Fruit fly (Drosophila melanogaster) whole organism, embryonic: ENCODE results near the gene mbt.

Experiments used
- Blimp-1 ChIP-seq: fragments of 200-800 bp; sonication (Bioruptor generic); optimal IDR thresholded peaks from 3 replicates; lab custom pipeline; 2018; ENCODE audit warnings: missing biosample characterization, missing genetic modification characterization, mild to moderate bottlenecking, moderate library complexity, missing genetic modification reagents
- BtbVII ChIP-seq: fragments of 200-800 bp; sonication (Bioruptor generic); optimal IDR thresholded peaks from 3 replicates; lab custom pipeline; 2017; ENCODE audit warnings: missing biosample characterization, mild to moderate bottlenecking, missing genetic modification characterization
- CG10366 ChIP-seq: fragments of 200-800 bp; sonication (Bioruptor generic); IDR thresholded peaks from 2 replicates; pipeline ENCODE4 v1.3.6; 2022; ENCODE audit warnings: missing biosample characterization, missing genetic modification characterization
- CG11085 ChIP-seq: fragments of 200-800 bp; sonication (Bioruptor generic); IDR thresholded peaks from 2 replicates; pipeline ENCODE4 v1.3.6; 2022; ENCODE audit warnings: missing biosample characterization, missing genetic modification characterization
- CG14050 ChIP-seq: fragments of 200-800 bp; sonication (Bioruptor generic); IDR thresholded peaks from 3 replicates; pipeline ENCODE4 v1.3.6; 2022; ENCODE audit warnings: missing biosample characterization, missing genetic modification characterization
- CG15696 ChIP-seq: fragments of 200-800 bp; sonication (Bioruptor generic); optimal IDR thresholded peaks from 2 replicates; lab custom pipeline; 2019; ENCODE audit warnings: missing biosample characterization, mild to moderate bottlenecking, missing genetic modification characterization, moderate library complexity
- CG17361 ChIP-seq: fragments of 200-800 bp; sonication (Bioruptor generic); IDR thresholded peaks from 3 replicates; pipeline ENCODE4 v1.3.6; 2022; ENCODE audit warnings: missing biosample characterization, missing genetic modification characterization
- CG1792 ChIP-seq: fragments of 200-800 bp; sonication (Bioruptor generic); optimal IDR thresholded peaks from 2 replicates; lab custom pipeline; 2016; ENCODE audit warnings: missing biosample characterization, missing genetic modification characterization
- CG31388 ChIP-seq: fragments of 200-800 bp; sonication (Bioruptor generic); optimal IDR thresholded peaks from 2 replicates; lab custom pipeline; 2016; ENCODE audit warnings: missing biosample characterization, missing genetic modification characterization
- CG33557 ChIP-seq: fragments of 200-800 bp; sonication (Bioruptor generic); optimal IDR thresholded peaks from 2 replicates; lab custom pipeline; 2019; ENCODE audit warnings: missing biosample characterization, mild to moderate bottlenecking, missing genetic modification characterization, moderate library complexity
- CG34224 ChIP-seq: fragments of 200-800 bp; sonication (Bioruptor generic); IDR thresholded peaks from 3 replicates; pipeline ENCODE4 v1.3.6; 2022; ENCODE audit warnings: missing biosample characterization, missing genetic modification characterization; ENCODE audit not compliant: partially characterized antibody
- CG4617 ChIP-seq: fragments of 200-800 bp; sonication (Bioruptor generic); optimal IDR thresholded peaks from 3 replicates; lab custom pipeline; 2016; ENCODE audit warnings: missing biosample characterization, missing genetic modification characterization, borderline replicate concordance
- CG4854 ChIP-seq: fragments of 200-800 bp; sonication (Bioruptor generic); optimal IDR thresholded peaks from 2 replicates; lab custom pipeline; 2016; ENCODE audit warnings: missing biosample characterization, missing genetic modification characterization, inconsistent platforms
- CG6813 ChIP-seq: fragments of 200-800 bp; sonication (Bioruptor generic); optimal IDR thresholded peaks from 2 replicates; lab custom pipeline; 2017; ENCODE audit warnings: missing biosample characterization, missing genetic modification characterization, mild to moderate bottlenecking, moderate library complexity, missing genetic modification reagents
- CG9215 ChIP-seq: fragments of 200-800 bp; sonication (Bioruptor generic); IDR thresholded peaks from 2 replicates; pipeline ENCODE4 v1.3.6; 2022; ENCODE audit warnings: missing biosample characterization, missing genetic modification characterization
- CG9797 ChIP-seq: fragments of 200-800 bp; sonication (Bioruptor generic); optimal IDR thresholded peaks from 3 replicates; lab custom pipeline; 2018; ENCODE audit warnings: missing biosample characterization, mild to moderate bottlenecking, missing genetic modification characterization
- CrebB ChIP-seq: fragments of 200-800 bp; sonication (Bioruptor generic); optimal IDR thresholded peaks from 3 replicates; lab custom pipeline; 2018; ENCODE audit warnings: missing biosample characterization, mild to moderate bottlenecking, missing genetic modification characterization
- D ChIP-seq, 2 experiments: fragments of 200-800 bp in 1 of 2; fragments of >200 bp in 1 of 2; sonication (Bioruptor generic) in 1 of 2; optimal IDR thresholded peaks; 2 replicates in 1 of 2; 3 replicates in 1 of 2; lab custom pipeline; 2017; ENCODE audit warnings: mild to moderate bottlenecking in 1 of 2, missing biosample characterization in 1 of 2, missing genetic modification characterization in 1 of 2, missing genetic modification reagents in 1 of 2
- E2f1 ChIP-seq: fragments of 200-800 bp; sonication (Bioruptor generic); IDR thresholded peaks from 2 replicates; pipeline ENCODE4 v1.3.6; 2022; ENCODE audit warnings: missing biosample characterization, missing genetic modification characterization
- Ets97D ChIP-seq: fragments of 200-800 bp; sonication (Bioruptor generic); optimal IDR thresholded peaks from 3 replicates; lab custom pipeline; 2016; ENCODE audit warnings: missing biosample characterization, missing genetic modification characterization
- HLHmδ ChIP-seq: fragments of 200-800 bp; sonication (Bioruptor generic); optimal IDR thresholded peaks from 2 replicates; lab custom pipeline; 2018; ENCODE audit warnings: missing biosample characterization, mild to moderate bottlenecking, missing genetic modification characterization, moderate library complexity
- HmgD ChIP-seq: fragments of 200-800 bp; sonication (Bioruptor generic); optimal IDR thresholded peaks from 3 replicates; lab custom pipeline; 2016; ENCODE audit warnings: missing biosample characterization, missing genetic modification characterization
- Pdp1 ChIP-seq, 2 experiments: fragments of 200-800 bp; sonication (Bioruptor generic); optimal IDR thresholded peaks; 3 replicates each; lab custom pipeline; 2016; ENCODE audit warnings: missing biosample characterization in 2 of 2, missing genetic modification characterization in 2 of 2, mild to moderate bottlenecking in 1 of 2, moderate library complexity in 1 of 2
- Six4 ChIP-seq: fragments of 200-800 bp; sonication (Bioruptor generic); optimal IDR thresholded peaks from 2 replicates; lab custom pipeline; 2016; ENCODE audit warnings: missing biosample characterization, missing genetic modification characterization
- Xrp1 ChIP-seq: fragments of 200-800 bp; sonication (Bioruptor generic); IDR thresholded peaks from 2 replicates; pipeline ENCODE4 v1.3.6; 2022; ENCODE audit warnings: missing biosample characterization, missing genetic modification characterization
- ato ChIP-seq: fragments of 200-800 bp; sonication (Bioruptor generic); IDR thresholded peaks from 2 replicates; pipeline ENCODE4 v1.3.6; 2022; ENCODE audit warnings: missing biosample characterization, missing genetic modification characterization; ENCODE audit not compliant: partially characterized antibody
- bsh ChIP-seq, 2 experiments: fragments of 200-800 bp; sonication (Bioruptor generic); optimal IDR thresholded peaks; 2 replicates each; lab custom pipeline; 2017 to 2018; ENCODE audit warnings: mild to moderate bottlenecking in 2 of 2, missing biosample characterization in 2 of 2, missing genetic modification characterization in 2 of 2, moderate library complexity in 1 of 2
- cato ChIP-seq: fragments of 200-800 bp; sonication (Bioruptor generic); optimal IDR thresholded peaks from 2 replicates; lab custom pipeline; 2016; ENCODE audit warnings: missing biosample characterization, missing genetic modification characterization, borderline replicate concordance
- chinmo ChIP-seq: fragments of 200-800 bp; sonication (Bioruptor generic); IDR thresholded peaks from 4 replicates; pipeline ENCODE4 v1.3.6; 2022; ENCODE audit warnings: missing biosample characterization, missing genetic modification characterization; ENCODE audit not compliant: partially characterized antibody
- fd102C ChIP-seq: fragments of 200-800 bp; sonication (Bioruptor generic); optimal IDR thresholded peaks from 2 replicates; lab custom pipeline; 2018; ENCODE audit warnings: missing biosample characterization, mild to moderate bottlenecking, missing genetic modification characterization, moderate library complexity
- gsb ChIP-seq: fragments of 200-800 bp; sonication (Bioruptor generic); IDR thresholded peaks from 2 replicates; pipeline ENCODE4 v1.3.6; 2022; ENCODE audit warnings: missing biosample characterization, missing genetic modification characterization
- nerfin-1 ChIP-seq: fragments of 200-800 bp; sonication (Bioruptor generic); optimal IDR thresholded peaks from 3 replicates; lab custom pipeline; 2019; ENCODE audit warnings: missing biosample characterization, mild to moderate bottlenecking, missing genetic modification characterization, moderate library complexity
- oc ChIP-seq: fragments of 200-800 bp; sonication (Bioruptor generic); optimal IDR thresholded peaks from 2 replicates; lab custom pipeline; 2018; ENCODE audit warnings: missing biosample characterization, mild to moderate bottlenecking, missing genetic modification characterization, moderate library complexity
- p53 ChIP-seq: fragments of 200-800 bp; sonication (Bioruptor generic); optimal IDR thresholded peaks from 2 replicates; lab custom pipeline; 2016; ENCODE audit warnings: missing biosample characterization, missing genetic modification characterization
- sob ChIP-seq: fragments of 200-800 bp; sonication (Bioruptor generic); IDR thresholded peaks from 2 replicates; pipeline ENCODE4 v1.3.6; 2022; ENCODE audit warnings: missing biosample characterization, missing genetic modification characterization
- sr ChIP-seq: fragments of 200-800 bp; sonication (Bioruptor generic); IDR thresholded peaks from 3 replicates; pipeline ENCODE4 v1.3.6; 2022; ENCODE audit warnings: missing biosample characterization, missing genetic modification characterization
- twi ChIP-seq: fragments of 200-800 bp; optimal IDR thresholded peaks from 2 replicates; lab custom pipeline; 2019; ENCODE audit warnings: missing biosample characterization, mild to moderate bottlenecking, missing genetic modification characterization, moderate library complexity
- z ChIP-seq: fragments of 200-800 bp; sonication (Bioruptor generic); IDR thresholded peaks from 3 replicates; pipeline ENCODE4 v1.3.6; 2022; ENCODE audit warnings: missing biosample characterization, missing genetic modification characterization

Gene mbt

dm6 chrX:16644535-16645131, 34.1 kb downstream of the mbt start (continued):
- TF ChIP-seq CG14050 (GFP tag; lab: Robert Waterston, UW) (peak; percentile 29; the same call in 2 of the 3 replicates), bsh (GFP tag; optimal IDR thresholded peaks at IDR 0.05; lab: Kevin White, UChicago) (peak in 1 of 2 experiments; percentile 69), Xrp1 (GFP tag; lab: Robert Waterston, UW) (peak; percentile 76), CG15696 (tag; lab: Kevin White, UChicago) (peak; percentile 78), gsb (GFP tag; lab: Robert Waterston, UW) (no peak), cato (GFP tag; lab: Kevin White, UChicago) (no peak), HmgD (GFP tag; lab: Kevin White, UChicago) (no peak), p53 (no peak), D (optimal IDR thresholded peaks at IDR 0.05; lab: Kevin White, UChicago) (no peak), D (GFP tag; optimal IDR thresholded peaks at IDR 0.05; lab: Kevin White, UChicago) (peak; percentile 37), chinmo (GFP tag; lab: Robert Waterston, UW) (no peak), CG1792 (GFP tag; lab: Kevin White, UChicago) (no peak), sob (no peak), CrebB (tag; lab: Kevin White, UChicago) (peak; percentile 60), Six4 (no peak)

DNA sequence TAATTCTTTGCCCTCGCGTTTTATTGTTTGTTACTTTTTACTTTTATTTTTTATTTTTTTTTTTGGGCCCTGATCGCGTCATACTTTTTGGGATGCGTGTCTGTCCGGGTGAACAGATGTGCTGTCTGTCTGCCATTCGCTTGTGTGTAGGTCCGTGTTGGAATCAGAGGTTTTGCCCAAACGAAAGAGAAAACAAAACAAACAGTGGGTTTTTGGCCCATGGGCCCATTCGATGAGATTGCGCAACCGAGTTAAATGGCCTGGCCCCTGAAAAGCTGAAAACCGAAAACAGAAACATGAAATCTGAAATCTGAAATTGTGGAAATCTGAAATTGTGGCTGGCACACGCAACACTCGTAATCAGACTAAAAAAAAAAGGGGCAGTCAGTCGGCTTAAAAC, 35.0 kb downstream of the mbt start:
- no peak for TF ChIP-seq CG4854 (GFP tag; lab: Kevin White, UChicago)
- TF ChIP-seq chinmo (GFP tag; lab: Robert Waterston, UW), result 0 out of 4 replicates have a peak, but pooled peaks have one; percentile 7
- TF ChIP-seq CG31388, result no peak
- TF ChIP-seq Ets97D (GFP tag; lab: Kevin White, UChicago), result no peak
- TF ChIP-seq Blimp-1 (GFP tag; lab: Kevin White, UChicago), result peak; percentile 56
- TF ChIP-seq oc (tag; lab: Kevin White, UChicago), result peak; percentile 4
- peak in 1 of 2 experiments; percentile 88 for TF ChIP-seq Pdp1 (GFP tag; optimal IDR thresholded peaks at IDR 0.05; lab: Kevin White, UChicago)

DNA sequence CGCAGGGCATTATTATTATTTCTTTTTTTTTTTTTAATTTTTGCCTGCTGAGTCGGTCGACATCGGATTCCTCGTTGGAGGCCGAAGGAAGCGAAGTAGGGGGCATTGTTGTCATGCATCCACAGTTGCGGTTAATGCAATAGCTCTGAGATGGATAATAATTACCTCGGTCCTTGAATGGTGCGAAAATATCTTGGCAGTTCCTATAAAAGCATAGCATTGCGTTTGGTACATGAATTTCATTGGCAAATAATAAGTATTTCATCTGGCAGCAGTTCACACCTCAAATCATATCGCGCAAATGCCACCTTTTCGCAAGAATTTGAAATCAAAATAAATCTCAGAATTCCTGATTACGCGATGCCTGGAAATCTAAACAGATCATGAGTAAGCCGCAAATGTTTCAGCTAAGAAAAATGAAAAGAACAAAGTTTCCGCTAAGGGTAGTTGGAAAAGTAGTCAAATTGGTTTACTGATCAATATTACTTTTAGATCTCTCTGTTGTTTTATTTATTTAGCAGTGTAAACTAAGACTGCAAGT, 36.7 kb downstream of the mbt start:
- TF ChIP-seq nerfin-1 (tag; lab: Kevin White, UChicago), result no peak
- no peak for TF ChIP-seq CG9797 (GFP tag; lab: Kevin White, UChicago)
- TF ChIP-seq CG9215 (GFP tag; lab: Robert Waterston, UW), result no peak
- no peak for TF ChIP-seq twi (tag; lab: Kevin White, UChicago)
- no peak for TF ChIP-seq CG17361 (GFP tag; lab: Robert Waterston, UW)
- TF ChIP-seq CG6813, result no peak
- TF ChIP-seq CG10366 (GFP tag; lab: Robert Waterston, UW), result no peak
- TF ChIP-seq cato (GFP tag; lab: Kevin White, UChicago), result no peak
- no peak for TF ChIP-seq sr (GFP tag; lab: Robert Waterston, UW)
- TF ChIP-seq z (GFP tag; lab: Robert Waterston, UW), result no peak
- no peak for TF ChIP-seq CG33557 (GFP tag; lab: Kevin White, UChicago)
- no peak for TF ChIP-seq D (optimal IDR thresholded peaks at IDR 0.05; lab: Kevin White, UChicago)
- TF ChIP-seq D (GFP tag; optimal IDR thresholded peaks at IDR 0.05; lab: Kevin White, UChicago), result no peak
- TF ChIP-seq CG11085 (GFP tag; lab: Robert Waterston, UW), result no peak
- TF ChIP-seq fd102C (GFP tag; lab: Kevin White, UChicago), result no peak
- no peak for TF ChIP-seq HLHmδ
- TF ChIP-seq BtbVII (GFP tag; lab: Kevin White, UChicago), result no peak
- no peak for TF ChIP-seq CG34224 (GFP tag; lab: Robert Waterston, UW)
- TF ChIP-seq E2f1 (GFP tag; lab: Robert Waterston, UW), result no peak
- no peak for TF ChIP-seq CG4617 (GFP tag; lab: Kevin White, UChicago)
- TF ChIP-seq ato (GFP tag; lab: Robert Waterston, UW), result no peak
